Fruit fly (Drosophila melanogaster): ENCODE data around the gene SdicA.
"Not testable (repeated sequence)": the region's sequence is repeated elsewhere in the genome, so short reads cannot be mapped to it uniquely, and the experiment has no call there.

Gene SdicA

dm6 chrX:20201833-20202232 lies at the start of gene SdicA:
Gene SdicA (minus strand): TSS chrX:20201933.
- TF ChIP-seq noc (tag; optimal IDR thresholded peaks at IDR 0.05), result not testable (repeated sequence)

DNA sequence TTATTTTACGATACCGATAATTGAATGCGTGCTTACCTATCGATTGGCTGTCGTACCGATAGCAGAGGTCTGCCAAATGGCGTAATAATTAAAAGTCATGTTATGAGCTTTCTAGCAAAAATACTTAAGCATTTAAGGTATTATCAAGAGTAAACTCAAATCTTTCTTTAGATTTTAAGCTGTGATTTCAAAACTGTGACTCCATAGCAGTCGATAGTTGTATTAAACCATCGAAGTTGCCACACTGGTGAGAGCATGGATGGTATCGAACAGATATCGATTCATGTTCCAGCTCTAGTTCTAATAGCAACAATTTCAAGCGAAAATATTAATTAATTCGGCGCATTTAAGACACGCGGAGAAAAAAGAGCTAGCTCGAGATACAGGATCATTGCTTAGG lies 49.3 kb upstream of the SdicA start, which contains the start of the genes CG17068 and Rab10:
TSS of gene CG17068 (minus strand) at position 25 of the 400 bp plus-strand sequence.
TSS of gene Rab10 (plus strand) at position 270 of the 400 bp plus-strand sequence.
- no peak for TF ChIP-seq noc (tag; optimal IDR thresholded peaks at IDR 0.05)

- TF ChIP-seq noc (tag; optimal IDR thresholded peaks at IDR 0.05), result no peak
Measured at dm6 chrX:20247710-20248109, 46.0 kb upstream of the SdicA start.

DNA sequence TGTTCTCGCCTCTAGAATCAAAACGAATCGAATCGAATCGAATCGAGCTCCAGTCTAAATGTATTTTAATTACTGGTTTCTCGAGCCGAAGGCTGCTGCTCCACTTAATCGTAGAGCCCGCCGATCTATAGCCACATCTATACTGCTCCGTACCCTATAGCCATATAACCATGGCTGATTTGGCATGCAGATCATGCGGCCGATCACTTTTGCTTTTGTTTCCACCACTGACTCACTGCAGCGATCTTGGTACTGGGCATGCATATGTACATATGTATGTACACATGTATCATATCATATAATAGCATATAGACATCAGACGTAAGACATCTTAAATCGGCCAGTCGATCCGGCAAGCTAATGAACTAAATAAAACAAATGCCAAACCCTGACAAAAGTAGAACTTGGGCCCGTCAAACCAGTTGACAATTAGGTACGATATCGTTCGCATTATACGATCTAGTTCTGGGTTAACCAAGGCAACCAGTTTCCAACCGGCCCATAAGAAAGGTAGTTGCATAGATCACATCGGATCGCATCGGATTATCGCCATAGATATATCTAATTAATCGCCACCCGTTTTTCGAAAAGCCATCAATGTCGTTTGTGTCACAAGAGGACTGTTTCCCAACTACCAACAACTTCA lies 43.6 kb upstream of the SdicA start:
- TF ChIP-seq noc (tag; optimal IDR thresholded peaks at IDR 0.05), result no peak

dm6 chrX:20244278-20244677 lies 42.5 kb upstream of the SdicA start, which contains the start of gene Peritrophin-A:
Gene Peritrophin-A (plus strand): TSS chrX:20244647.
- TF ChIP-seq noc (tag; optimal IDR thresholded peaks at IDR 0.05), result no peak

DNA sequence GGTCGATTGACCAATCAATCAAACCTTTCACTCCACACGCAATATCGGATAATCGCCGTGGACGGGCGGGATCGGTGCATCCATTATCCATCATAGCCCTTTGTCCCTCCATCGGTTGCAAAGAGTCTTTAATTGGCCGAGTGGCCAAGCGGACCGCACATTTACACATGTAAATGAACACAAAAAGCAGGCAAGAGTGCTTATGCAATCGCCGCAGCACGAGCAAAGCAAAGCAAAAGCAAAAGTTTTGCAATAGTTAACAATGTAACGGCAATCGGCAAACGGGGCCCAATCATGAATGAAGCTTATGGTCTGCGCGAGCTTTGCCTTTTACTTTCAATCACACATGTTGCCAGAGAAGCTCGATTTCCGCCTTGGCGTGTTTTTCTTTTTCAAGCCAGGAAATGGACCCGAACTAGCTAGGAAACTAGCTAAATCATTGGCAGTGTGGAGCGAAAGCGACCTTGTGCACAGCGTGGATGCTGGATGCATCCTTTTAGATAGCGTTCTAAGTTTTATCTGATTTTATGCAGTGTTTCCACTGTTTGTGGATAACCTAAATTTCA lies 41.6 kb upstream of the SdicA start:
- TF ChIP-seq noc (tag; optimal IDR thresholded peaks at IDR 0.05), result no peak

dm6 chrX:20240518-20241186 lies 38.9 kb upstream of the SdicA start:
- TF ChIP-seq noc (tag; optimal IDR thresholded peaks at IDR 0.05), result no peak

- TF ChIP-seq noc (tag; optimal IDR thresholded peaks at IDR 0.05), result no peak
Measured at dm6 chrX:20239608-20239941, 37.8 kb upstream of the SdicA start, which contains the start of gene obst-A. Gene obst-A (plus strand): TSS chrX:20239855.

DNA sequence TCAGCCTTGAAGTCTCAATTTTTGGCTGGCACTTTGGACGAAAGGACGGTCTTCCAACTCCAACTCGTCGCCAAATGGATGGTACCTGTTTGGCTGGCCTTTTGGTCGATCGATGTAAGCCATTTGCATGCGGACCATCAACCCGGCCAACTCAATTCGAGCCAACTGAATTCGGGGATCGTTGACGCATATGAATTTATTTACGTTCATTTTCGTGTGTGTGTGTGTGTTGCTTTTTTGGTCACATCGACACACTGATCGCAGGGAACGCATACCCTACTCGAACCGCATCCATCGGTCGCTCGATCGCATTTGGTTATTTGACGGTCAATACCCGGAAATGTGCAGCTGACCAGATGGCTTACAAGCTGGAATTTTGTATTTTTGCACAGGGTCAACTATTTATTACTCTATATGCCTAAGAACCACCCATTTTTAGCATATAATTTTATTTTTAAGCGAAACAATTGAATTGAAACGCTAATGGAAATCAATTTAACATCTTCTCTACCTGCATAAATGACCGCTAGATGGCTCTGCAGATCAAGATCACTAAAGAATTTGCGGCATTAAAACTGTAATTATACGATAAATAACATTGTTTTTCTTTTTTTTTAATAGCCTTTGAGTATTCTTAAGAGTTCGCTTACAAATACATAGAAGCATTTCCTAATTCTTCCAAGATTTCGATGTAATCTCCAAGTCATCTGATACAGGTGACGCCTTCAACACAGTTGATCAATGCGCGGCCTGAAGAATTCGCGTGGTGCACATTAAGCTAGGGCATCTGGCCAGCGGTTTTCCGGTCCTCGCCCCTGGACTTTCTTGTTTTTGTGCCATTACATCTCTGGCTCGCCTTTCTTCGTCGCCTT lies 37.2 kb upstream of the SdicA start:
- TF ChIP-seq noc (tag; optimal IDR thresholded peaks at IDR 0.05), result no peak

DNA sequence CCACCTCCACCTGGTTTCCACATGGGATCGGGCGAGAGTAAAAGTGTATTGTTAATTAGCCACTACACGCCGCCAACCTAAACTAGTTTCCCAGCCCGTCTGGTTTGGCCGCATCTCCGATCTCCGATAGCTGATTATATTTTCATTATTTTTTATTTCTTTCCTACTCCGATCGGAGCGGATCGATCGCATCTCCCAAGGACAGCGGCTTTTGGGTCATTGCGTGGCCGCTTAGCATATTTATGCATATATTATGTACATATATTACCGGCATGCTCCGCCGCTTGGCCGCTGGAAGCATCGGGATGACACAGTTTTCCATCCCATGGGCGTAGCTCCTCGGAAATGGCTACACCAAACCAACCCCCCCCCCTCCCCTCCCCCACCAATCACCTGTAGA lies 36.2 kb upstream of the SdicA start:
- TF ChIP-seq noc (tag; optimal IDR thresholded peaks at IDR 0.05), result no peak

- TF ChIP-seq noc (tag; optimal IDR thresholded peaks at IDR 0.05), result peak; percentile 38
Measured at dm6 chrX:20235794-20236513, 34.2 kb upstream of the SdicA start, which contains the start of gene sw. Gene sw (minus strand): TSS chrX:20236382.

dm6 chrX:20231658-20232057 lies 29.9 kb upstream of the SdicA start:
- TF ChIP-seq noc (tag; optimal IDR thresholded peaks at IDR 0.05), result no peak

- not testable (repeated sequence) for TF ChIP-seq noc (tag; optimal IDR thresholded peaks at IDR 0.05)
Measured at dm6 chrX:20224920-20225319, 23.2 kb upstream of the SdicA start, which contains the start of gene Sdic4. Gene Sdic4 (minus strand): TSS chrX:20225020.

DNA sequence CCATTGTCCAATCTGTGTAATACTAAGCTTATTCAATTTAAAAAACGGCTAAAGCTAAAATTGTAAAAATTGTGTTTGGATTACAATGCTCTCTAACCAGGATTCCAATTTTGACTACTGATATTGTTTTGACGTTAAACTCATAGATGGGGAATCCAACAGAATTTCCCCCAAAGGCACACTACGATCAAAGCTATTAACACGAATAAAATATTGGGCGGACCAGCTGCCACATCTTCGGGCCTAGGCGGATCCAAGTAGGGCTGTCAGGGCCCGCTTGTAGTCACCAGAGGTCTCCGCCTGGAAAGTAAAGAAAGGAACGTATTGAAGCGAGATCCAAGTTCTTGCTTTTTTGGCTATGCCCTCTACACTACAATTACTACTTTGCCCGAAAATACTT lies 15.4 kb upstream of the SdicA start, which contains the start of gene SdicC:
TSS of gene SdicC (minus strand) at position 101 of the 400 bp plus-strand sequence.
- not testable (repeated sequence) for TF ChIP-seq noc (tag; optimal IDR thresholded peaks at IDR 0.05)

DNA sequence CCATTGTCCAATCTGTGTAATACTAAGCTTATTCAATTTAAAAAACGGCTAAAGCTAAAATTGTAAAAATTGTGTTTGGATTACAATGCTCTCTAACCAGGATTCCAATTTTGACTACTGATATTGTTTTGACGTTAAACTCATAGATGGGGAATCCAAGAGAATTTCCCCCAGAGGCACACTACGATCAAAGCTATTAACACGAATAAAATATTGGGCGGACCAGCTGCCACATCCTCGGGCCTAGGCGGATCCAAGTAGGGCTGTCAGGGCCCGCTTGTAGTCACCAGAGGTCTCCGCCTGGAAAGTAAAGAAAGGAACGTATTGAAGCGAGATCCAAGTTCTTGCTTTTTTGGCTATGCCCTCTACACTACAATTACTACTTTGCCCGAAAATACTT lies 7.8 kb upstream of the SdicA start, which contains the start of gene SdicB:
TSS of gene SdicB (minus strand) at position 101 of the 400 bp plus-strand sequence.
- not testable (repeated sequence) for TF ChIP-seq noc (tag; optimal IDR thresholded peaks at IDR 0.05)

Measured in whole organism, larva.